Worm (Caenorhabditis elegans) whole organism, L1 larva: ENCODE measurements around the gene kqt-1.

ENCODE experiments used
- aly-2 ChIP-seq: fragments of 150-350 bp; optimal IDR thresholded peaks from 2 replicates; lab custom pipeline; 2014; ENCODE audit warnings: missing biosample characterization, missing genetic modification characterization
- ces-1 ChIP-seq: fragments of 150-350 bp; optimal IDR thresholded peaks from 2 replicates; lab custom pipeline; 2014; ENCODE audit warnings: missing biosample characterization, missing genetic modification reagents, missing genetic modification characterization
- efl-1 ChIP-seq, 4 experiments: fragments of 150-350 bp; optimal IDR thresholded peaks in 3 of 4; peaks in 1 of 4; 1 replicate in 1 of 4; 2 replicates in 3 of 4; lab custom pipeline; 2014; ENCODE audit warnings: missing biosample characterization in 2 of 4, missing genetic modification characterization in 2 of 4, missing genetic modification reagents in 2 of 4
- fkh-10 ChIP-seq: sonication (generic microtip); optimal IDR thresholded peaks from 2 replicates; lab custom pipeline; 2017; ENCODE audit warnings: missing biosample characterization, missing genetic modification reagents, missing genetic modification characterization
- fos-1 ChIP-seq: fragments of 150-350 bp; optimal IDR thresholded peaks from 2 replicates; lab custom pipeline; 2014; ENCODE audit warnings: missing biosample characterization, missing genetic modification characterization
- lsy-2 ChIP-seq, 2 experiments: fragments of 150-350 bp; optimal IDR thresholded peaks; 2 replicates each; lab custom pipeline; 2014; ENCODE audit warnings: missing biosample characterization in 2 of 2, missing genetic modification characterization in 2 of 2
- nhr-28 ChIP-seq: fragments of 150-350 bp; optimal IDR thresholded peaks from 2 replicates; lab custom pipeline; 2014; ENCODE audit warnings: missing biosample characterization, missing genetic modification characterization
- skn-1 ChIP-seq: fragments of 150-350 bp; optimal IDR thresholded peaks from 2 replicates; lab custom pipeline; 2014; ENCODE audit warnings: missing biosample characterization, missing genetic modification characterization
- unc-62 ChIP-seq: fragments of 150-350 bp; optimal IDR thresholded peaks from 2 replicates; lab custom pipeline; 2014; ENCODE audit warnings: missing biosample characterization, missing genetic modification reagents, missing genetic modification characterization
- unc-86 ChIP-seq: sonication (generic microtip); optimal IDR thresholded peaks from 2 replicates; lab custom pipeline; 2016; ENCODE audit warnings: missing genetic modification characterization, missing compliant biosample characterization
- zip-4 ChIP-seq: fragments of 200-800 bp; sonication (Bioruptor generic); optimal IDR thresholded peaks from 2 replicates; lab custom pipeline; 2018; ENCODE audit warnings: mild to moderate bottlenecking, missing genetic modification characterization, moderate library complexity, missing compliant biosample characterization

DNA sequence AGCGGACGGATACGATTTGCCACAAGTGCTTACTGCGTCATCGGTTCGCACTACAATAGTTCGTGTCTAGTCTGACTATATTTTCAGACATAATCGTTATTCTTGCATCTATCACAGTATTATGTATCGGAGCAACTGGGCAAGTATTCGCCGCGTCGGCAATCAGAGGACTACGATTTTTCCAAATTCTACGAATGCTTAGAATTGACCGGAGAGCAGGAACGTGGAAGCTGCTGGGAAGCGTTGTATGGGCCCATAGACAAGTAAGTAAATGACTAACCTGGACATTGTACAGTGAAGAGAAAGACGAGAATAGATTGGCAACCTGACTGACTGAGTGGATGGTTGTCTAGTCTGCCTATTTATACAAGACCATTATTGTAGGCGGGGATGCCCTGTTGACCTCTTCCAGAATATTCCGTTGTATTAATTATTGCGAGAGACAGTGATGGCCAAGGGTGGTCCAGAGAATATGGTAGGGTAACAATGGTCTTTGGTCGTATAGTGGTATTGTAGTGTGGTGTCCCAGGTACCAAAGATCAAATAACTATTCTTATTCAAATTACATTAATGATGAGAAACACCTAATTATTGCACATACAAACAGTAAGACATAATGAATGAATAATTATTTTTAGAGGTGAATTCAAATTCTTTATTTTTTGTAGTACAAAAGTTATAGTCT lies 3.9 kb downstream of the kqt-1 start, which contains the start of gene clec-266:
- no peak for TF ChIP-seq efl-1 (optimal IDR thresholded peaks at IDR 0.05; lab: Kevin White, UChicago)
- TF ChIP-seq efl-1 (GFP tag; optimal IDR thresholded peaks at IDR 0.05 in 1 of 2; lab: Kevin White, UChicago): no peak
- no peak for TF ChIP-seq nhr-28
- no peak for TF ChIP-seq fkh-10 (GFP tag; lab: Kevin White, UChicago)
- no peak for TF ChIP-seq fos-1 (tag; lab: Kevin White, UChicago)
- no peak for TF ChIP-seq zip-4 (GFP tag; lab: Kevin White, UChicago)
- TF ChIP-seq ces-1 (GFP tag; lab: Kevin White, UChicago): no peak
- no peak for TF ChIP-seq skn-1 (tag; lab: Kevin White, UChicago)
- TF ChIP-seq aly-2 (tag; lab: Kevin White, UChicago): no peak
- TF ChIP-seq unc-62 (GFP tag; lab: Kevin White, UChicago): no peak
- no peak for TF ChIP-seq lsy-2 (tag; optimal IDR thresholded peaks at IDR 0.05; lab: Kevin White, UChicago)
- TF ChIP-seq unc-86: no peak
